Worm (Caenorhabditis elegans) whole organism, midembryonic: ENCODE results near the gene R07B7.6.

Experiments used
- T22C8.4 ChIP-seq: fragments of 200-800 bp; sonication (Bioruptor generic); IDR thresholded peaks from 2 replicates; pipeline ENCODE4 v1.3.6; 2022; ENCODE audit warnings: missing genetic modification characterization, missing compliant biosample characterization
- cog-1 ChIP-seq: sonication (generic microtip); optimal IDR thresholded peaks from 2 replicates; lab custom pipeline; 2016; ENCODE audit warnings: missing genetic modification characterization, missing compliant biosample characterization
- flt-1 ChIP-seq: fragments of 200-800 bp; sonication (Bioruptor generic); IDR thresholded peaks from 2 replicates; pipeline ENCODE4 v1.3.6; 2022; ENCODE audit warnings: missing genetic modification characterization, missing compliant biosample characterization
- klf-2 ChIP-seq: fragments of 200-800 bp; sonication (Bioruptor generic); conservative IDR thresholded peaks from 2 replicates; pipeline ENCODE4 v1.3.6; 2022; ENCODE audit warnings: missing genetic modification reagents, missing genetic modification characterization, missing compliant biosample characterization
- med-1 ChIP-seq: sonication (generic microtip); optimal IDR thresholded peaks from 2 replicates; lab custom pipeline; 2017; ENCODE audit warnings: missing genetic modification characterization, mild to moderate bottlenecking, missing compliant biosample characterization, antibody characterized with exemption, missing genetic modification reagents; ENCODE audit not compliant: insufficient read depth
- tab-1 ChIP-seq: fragments of 200-800 bp; sonication (Bioruptor generic); IDR thresholded peaks from 2 replicates; pipeline ENCODE4 v1.3.6; 2022; ENCODE audit warnings: missing genetic modification characterization, missing compliant biosample characterization
- ztf-23 ChIP-seq: fragments of 200-800 bp; sonication (Bioruptor generic); IDR thresholded peaks from 2 replicates; pipeline ENCODE4 v1.3.6; 2022; ENCODE audit warnings: missing genetic modification reagents, missing genetic modification characterization, missing compliant biosample characterization
- ztf-29 ChIP-seq: fragments of 200-800 bp; sonication (Bioruptor generic); IDR thresholded peaks from 2 replicates; pipeline ENCODE4 v1.3.6; 2022; ENCODE audit warnings: missing genetic modification reagents, missing genetic modification characterization, missing compliant biosample characterization

DNA sequence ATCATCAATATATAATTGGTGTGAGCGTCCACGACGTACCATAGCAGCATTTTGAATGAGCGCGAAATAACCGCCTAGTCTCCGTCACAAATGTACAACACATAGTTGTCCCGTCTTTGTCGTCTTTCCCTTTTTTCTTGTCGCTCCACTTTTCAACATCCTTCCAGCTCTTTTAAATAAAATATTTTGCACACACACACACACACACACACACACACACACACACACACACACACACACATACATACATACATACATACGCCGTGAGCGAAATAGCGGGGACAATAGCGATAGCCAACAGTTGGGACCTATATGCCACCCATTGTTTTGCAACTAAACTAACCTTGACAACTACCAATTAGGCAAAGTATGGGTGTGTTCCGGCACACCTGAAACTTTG lies 36.5 kb downstream of the R07B7.6 start:
- TF ChIP-seq T22C8.4 (no peak), cog-1 (tag; lab: Kevin White, UChicago) (no peak), ztf-23 (GFP tag; lab: Robert Waterston, UW) (no peak), ztf-29 (GFP tag; lab: Robert Waterston, UW) (no peak), med-1 (GFP tag; lab: Kevin White, UChicago) (no peak), flt-1 (GFP tag; lab: Robert Waterston, UW) (no peak), tab-1 (GFP tag; lab: Robert Waterston, UW) (no peak), klf-2 (GFP tag; lab: Robert Waterston, UW) (no peak)
